Worm (Caenorhabditis elegans) whole organism, L3 larva: ENCODE results near the gene srw-20.

Experiments used
- R02D3.7 ChIP-seq: fragments of 150-350 bp; optimal IDR thresholded peaks from 2 replicates; lab custom pipeline; 2014; ENCODE audit warnings: missing biosample characterization, missing genetic modification characterization
- aly-2 ChIP-seq: fragments of 150-350 bp; optimal IDR thresholded peaks from 2 replicates; lab custom pipeline; 2014; ENCODE audit warnings: missing biosample characterization, missing genetic modification characterization
- ceh-28 ChIP-seq: fragments of 150-350 bp; optimal IDR thresholded peaks from 2 replicates; lab custom pipeline; 2014; ENCODE audit warnings: missing biosample characterization, missing genetic modification reagents, missing genetic modification characterization
- ceh-82 ChIP-seq: fragments of 150-350 bp; optimal IDR thresholded peaks from 2 replicates; lab custom pipeline; 2014; ENCODE audit warnings: missing biosample characterization, missing genetic modification characterization
- ceh-9 ChIP-seq: sonication (generic microtip); optimal IDR thresholded peaks from 2 replicates; lab custom pipeline; 2018; ENCODE audit warnings: missing biosample characterization, missing genetic modification characterization
- egl-27 ChIP-seq: sonication (generic microtip); optimal IDR thresholded peaks from 4 replicates; lab custom pipeline; 2017; ENCODE audit warnings: missing biosample characterization, missing genetic modification reagents, missing genetic modification characterization
- egl-5 ChIP-seq: fragments of 150-350 bp; optimal IDR thresholded peaks from 2 replicates; lab custom pipeline; 2017; ENCODE audit warnings: missing biosample characterization, missing genetic modification reagents, missing genetic modification characterization, inconsistent platforms
- elt-1 ChIP-seq: fragments of 150-350 bp; optimal IDR thresholded peaks from 2 replicates; lab custom pipeline; 2014; ENCODE audit warnings: missing biosample characterization, missing genetic modification characterization
- elt-2 ChIP-seq: sonication (generic microtip); optimal IDR thresholded peaks from 2 replicates; lab custom pipeline; 2016; ENCODE audit warnings: missing genetic modification reagents, mild to moderate bottlenecking, missing genetic modification characterization, missing compliant biosample characterization
- fkh-10 ChIP-seq: sonication (generic microtip); optimal IDR thresholded peaks from 2 replicates; lab custom pipeline; 2017; ENCODE audit warnings: missing biosample characterization, missing genetic modification reagents, missing genetic modification characterization
- hmg-11 ChIP-seq: sonication (generic microtip); optimal IDR thresholded peaks from 2 replicates; lab custom pipeline; 2016; ENCODE audit warnings: missing genetic modification characterization, missing compliant biosample characterization
- jun-1 ChIP-seq: fragments of 150-350 bp; optimal IDR thresholded peaks from 2 replicates; lab custom pipeline; 2014; ENCODE audit warnings: missing biosample characterization, missing genetic modification reagents, missing genetic modification characterization
- lin-15B ChIP-seq: fragments of 150-350 bp; optimal IDR thresholded peaks from 2 replicates; lab custom pipeline; 2014; ENCODE audit warnings: missing biosample characterization, missing genetic modification characterization
- lin-39 ChIP-seq: fragments of 150-350 bp; optimal IDR thresholded peaks from 2 replicates; lab custom pipeline; 2018; ENCODE audit warnings: missing biosample characterization, missing genetic modification reagents, missing genetic modification characterization
- lsy-12 ChIP-seq: sonication (generic microtip); optimal IDR thresholded peaks from 2 replicates; lab custom pipeline; 2016; ENCODE audit warnings: mild to moderate bottlenecking, missing genetic modification characterization, missing compliant biosample characterization
- mdl-1 ChIP-seq: fragments of 150-350 bp; optimal IDR thresholded peaks from 2 replicates; lab custom pipeline; 2014; ENCODE audit warnings: missing biosample characterization, missing genetic modification characterization
- nhr-11 ChIP-seq: fragments of 150-350 bp; optimal IDR thresholded peaks from 2 replicates; lab custom pipeline; 2014; ENCODE audit warnings: missing biosample characterization, missing genetic modification characterization
- nhr-237 ChIP-seq: fragments of 150-350 bp; optimal IDR thresholded peaks from 2 replicates; lab custom pipeline; 2014; ENCODE audit warnings: missing biosample characterization, missing genetic modification characterization
- nhr-43 ChIP-seq: sonication (generic microtip); optimal IDR thresholded peaks from 2 replicates; lab custom pipeline; 2016; ENCODE audit warnings: mild to moderate bottlenecking, missing genetic modification characterization, missing compliant biosample characterization; ENCODE audit not compliant: poor library complexity, severe bottlenecking
- nhr-67 ChIP-seq: fragments of 150-350 bp; optimal IDR thresholded peaks from 2 replicates; lab custom pipeline; 2014; ENCODE audit warnings: missing biosample characterization, missing genetic modification characterization
- pha-4 ChIP-seq: fragments of 150-350 bp; optimal IDR thresholded peaks from 2 replicates; lab custom pipeline; 2014; ENCODE audit warnings: missing biosample characterization, missing genetic modification reagents, missing genetic modification characterization
- pqm-1 ChIP-seq: fragments of 150-350 bp; optimal IDR thresholded peaks from 2 replicates; lab custom pipeline; 2017; ENCODE audit warnings: missing biosample characterization, missing genetic modification characterization, inconsistent platforms
- sea-2 ChIP-seq: fragments of 150-350 bp; sonication (generic microtip); optimal IDR thresholded peaks from 4 replicates; lab custom pipeline; 2014; ENCODE audit warnings: missing biosample characterization, missing genetic modification reagents, missing genetic modification characterization
- skn-1 ChIP-seq: fragments of 150-350 bp; optimal IDR thresholded peaks from 2 replicates; lab custom pipeline; 2014; ENCODE audit warnings: missing biosample characterization, missing genetic modification characterization
- snpc-4 ChIP-seq: fragments of 150-350 bp; optimal IDR thresholded peaks from 2 replicates; lab custom pipeline; 2014; ENCODE audit warnings: missing biosample characterization, missing genetic modification characterization
- unc-62 ChIP-seq: fragments of 150-350 bp; sonication (generic microtip); optimal IDR thresholded peaks from 4 replicates; lab custom pipeline; 2014; ENCODE audit warnings: missing biosample characterization, missing genetic modification reagents, missing genetic modification characterization
- zag-1 ChIP-seq: fragments of 150-350 bp; optimal IDR thresholded peaks from 2 replicates; lab custom pipeline; 2014; ENCODE audit warnings: missing biosample characterization, missing genetic modification characterization
- ztf-11 ChIP-seq: fragments of 150-350 bp; optimal IDR thresholded peaks from 2 replicates; lab custom pipeline; 2014; ENCODE audit warnings: missing biosample characterization, missing genetic modification characterization
- ztf-4 ChIP-seq: fragments of 150-350 bp; optimal IDR thresholded peaks from 2 replicates; lab custom pipeline; 2014; ENCODE audit warnings: missing biosample characterization, missing genetic modification characterization

Gene srw-20

DNA sequence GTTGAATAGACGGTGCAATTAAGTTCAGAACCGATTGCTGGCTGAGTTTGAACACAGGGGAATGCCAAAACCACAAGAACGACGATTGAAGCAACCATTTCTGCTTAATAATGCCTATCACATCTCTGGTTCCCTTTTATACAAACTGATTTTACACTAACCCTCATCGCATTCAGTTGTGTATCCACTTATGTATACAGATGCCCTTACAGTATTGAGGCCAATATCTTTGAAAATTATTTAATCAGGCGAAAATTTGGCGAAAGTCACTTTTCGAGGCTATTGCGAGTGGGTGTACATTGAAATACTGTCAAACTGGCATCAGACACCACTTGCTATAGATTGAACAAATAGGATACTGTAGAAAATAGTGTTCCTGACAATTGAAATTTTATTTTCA, 19.0 kb upstream of the srw-20 start, which contains the start of the genes ZK218.3 and ZK218.4:
Gene ZK218.3 (minus strand): TSS at position 101 of the 400 bp plus-strand sequence.
Gene ZK218.4 (plus strand): TSS at position 186 of the 400 bp plus-strand sequence.
- TF ChIP-seq R02D3.7: no peak

DNA sequence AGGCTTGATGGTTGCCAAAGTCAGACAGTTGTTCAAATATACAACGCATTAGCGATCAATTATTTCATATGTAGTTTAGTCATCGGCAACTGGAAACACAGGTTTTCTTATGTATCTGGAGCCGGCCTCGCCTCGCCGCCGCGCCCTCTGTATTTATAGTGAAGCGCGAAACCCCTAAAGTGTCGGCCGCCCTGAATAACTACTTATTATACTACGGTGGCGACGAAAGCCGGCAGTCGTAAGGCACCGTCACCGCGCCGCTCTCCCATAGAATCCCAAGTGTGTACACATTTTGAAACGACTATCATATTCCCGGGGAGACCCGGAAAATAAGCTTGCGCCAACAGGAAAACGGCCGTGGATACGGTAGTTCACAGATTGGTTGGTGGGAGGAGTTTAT, 14.9 kb upstream of the srw-20 start:
- TF ChIP-seq nhr-11 (tag; lab: Kevin White, UChicago): no peak

- TF ChIP-seq zag-1 (tag; lab: Kevin White, UChicago) (no peak), elt-2 (no peak), aly-2 (tag; lab: Kevin White, UChicago) (no peak), ztf-11 (tag; lab: Kevin White, UChicago) (no peak), egl-5 (tag; lab: Kevin White, UChicago) (no peak), nhr-237 (tag; lab: Kevin White, UChicago) (no peak), elt-1 (no peak), pha-4 (no peak), ztf-4 (no peak), fkh-10 (no peak), lsy-12 (tag; lab: Kevin White, UChicago) (no peak), hmg-11 (tag; lab: Kevin White, UChicago) (no peak), snpc-4 (no peak), nhr-43 (tag; lab: Kevin White, UChicago) (no peak)
Measured at ce11 chrV:17092262-17092661, 12.6 kb upstream of the srw-20 start, which contains the start of gene ZK218.1. ZK218.1 (plus strand) TSS chrV:17092562.

DNA sequence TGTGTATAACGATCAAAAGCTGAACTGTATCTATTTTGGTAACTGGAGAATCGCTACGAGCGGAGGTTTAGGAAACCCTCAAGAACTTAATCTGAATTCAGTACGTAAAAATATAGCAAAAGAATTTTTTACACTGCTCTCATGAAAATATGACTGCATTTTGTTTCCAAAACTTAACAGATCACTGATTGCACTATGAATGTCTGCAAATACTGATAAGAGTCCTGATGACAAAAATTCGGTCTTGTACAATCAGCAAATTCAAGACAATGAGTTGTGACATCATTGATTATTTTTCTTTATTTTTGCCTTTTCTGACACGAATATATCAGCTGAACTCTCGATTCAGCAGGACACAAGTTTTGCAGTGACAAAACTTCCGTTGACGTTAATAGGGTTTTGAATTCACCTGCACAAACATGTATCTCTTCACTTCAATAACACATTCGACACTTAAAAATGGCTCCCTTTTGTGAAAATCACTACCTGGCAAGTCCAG, 10.3 kb upstream of the srw-20 start, which contains the start of gene srh-237:
Gene srh-237 (plus strand): TSS at position 449 of the 499 bp plus-strand sequence.
- TF ChIP-seq elt-2 (peak; percentile 79), pqm-1 (tag; lab: Kevin White, UChicago) (peak; percentile 80), R02D3.7 (no peak), skn-1 (tag; lab: Kevin White, UChicago) (peak; percentile 35)

DNA sequence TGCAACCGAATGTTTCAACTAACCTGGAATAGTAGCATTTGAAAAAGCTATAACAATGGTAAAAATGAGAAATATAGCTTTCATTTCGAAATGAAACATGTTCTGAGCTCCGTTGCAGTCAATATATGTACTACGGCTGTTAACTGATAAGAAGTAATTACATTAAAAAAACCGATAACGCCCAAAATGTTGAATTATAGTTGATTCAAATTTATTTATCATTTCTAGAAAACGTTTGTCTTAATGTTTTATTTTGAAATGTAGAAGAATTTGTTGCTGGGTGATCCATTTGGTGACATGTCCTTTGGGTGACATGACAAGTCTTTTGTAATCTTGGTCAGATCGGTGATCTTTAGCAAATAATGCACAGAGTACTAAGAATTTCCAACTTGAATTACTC, 9.6 kb upstream of the srw-20 start, which contains the start of gene T05E12.6:
Gene T05E12.6 (minus strand): TSS at position 101 of the 400 bp plus-strand sequence.
- TF ChIP-seq ceh-28 (tag; lab: Kevin White, UChicago): no peak
- peak; percentile 11 for TF ChIP-seq elt-2

- TF ChIP-seq snpc-4 (no peak), nhr-237 (tag; lab: Kevin White, UChicago) (no peak), lsy-12 (tag; lab: Kevin White, UChicago) (no peak), ceh-82 (tag; lab: Kevin White, UChicago) (no peak), fkh-10 (no peak), ztf-4 (no peak), mdl-1 (no peak), ztf-11 (tag; lab: Kevin White, UChicago) (no peak), pqm-1 (tag; lab: Kevin White, UChicago) (no peak), elt-1 (no peak), lin-15B (tag; lab: Kevin White, UChicago) (no peak), hmg-11 (tag; lab: Kevin White, UChicago) (no peak), R02D3.7 (no peak), nhr-67 (no peak), nhr-11 (tag; lab: Kevin White, UChicago) (no peak), lin-39 (tag; lab: Kevin White, UChicago) (no peak)
- TF ChIP-seq, all 47 proteins: peak for 0
Measured at ce11 chrV:17082718-17083117, 3.0 kb upstream of the srw-20 start, which contains the start of gene T05E12.9. T05E12.9 (minus strand) TSS chrV:17082818.

ce11 chrV:17077889-17078288, 1.8 kb downstream of the srw-20 start, which contains the start of gene T05E12.3:
T05E12.3 (minus strand) TSS chrV:17077989.
- TF ChIP-seq jun-1 (tag; lab: Kevin White, UChicago): no peak
- TF ChIP-seq pqm-1 (tag; lab: Kevin White, UChicago): no peak
- no peak for TF ChIP-seq egl-27
- TF ChIP-seq zag-1 (tag; lab: Kevin White, UChicago): no peak
- no peak for TF ChIP-seq snpc-4
- no peak for TF ChIP-seq aly-2 (tag; lab: Kevin White, UChicago)
- no peak for TF ChIP-seq hmg-11 (tag; lab: Kevin White, UChicago)
- no peak for TF ChIP-seq ztf-11 (tag; lab: Kevin White, UChicago)
- no peak for TF ChIP-seq ceh-9 (tag; lab: Kevin White, UChicago)
- no peak for TF ChIP-seq sea-2 (GFP tag; lab: Kevin White, UChicago)
- TF ChIP-seq unc-62 (GFP tag; lab: Kevin White, UChicago): no peak
- TF ChIP-seq lin-39 (tag; lab: Kevin White, UChicago): no peak
